Worm (Caenorhabditis elegans): Measurements from ENCODE around the gene stau-1.
A peak's percentile ranks its signal among the peaks of the same experiment; 100 is the strongest.

The stau-1 gene

DNA sequence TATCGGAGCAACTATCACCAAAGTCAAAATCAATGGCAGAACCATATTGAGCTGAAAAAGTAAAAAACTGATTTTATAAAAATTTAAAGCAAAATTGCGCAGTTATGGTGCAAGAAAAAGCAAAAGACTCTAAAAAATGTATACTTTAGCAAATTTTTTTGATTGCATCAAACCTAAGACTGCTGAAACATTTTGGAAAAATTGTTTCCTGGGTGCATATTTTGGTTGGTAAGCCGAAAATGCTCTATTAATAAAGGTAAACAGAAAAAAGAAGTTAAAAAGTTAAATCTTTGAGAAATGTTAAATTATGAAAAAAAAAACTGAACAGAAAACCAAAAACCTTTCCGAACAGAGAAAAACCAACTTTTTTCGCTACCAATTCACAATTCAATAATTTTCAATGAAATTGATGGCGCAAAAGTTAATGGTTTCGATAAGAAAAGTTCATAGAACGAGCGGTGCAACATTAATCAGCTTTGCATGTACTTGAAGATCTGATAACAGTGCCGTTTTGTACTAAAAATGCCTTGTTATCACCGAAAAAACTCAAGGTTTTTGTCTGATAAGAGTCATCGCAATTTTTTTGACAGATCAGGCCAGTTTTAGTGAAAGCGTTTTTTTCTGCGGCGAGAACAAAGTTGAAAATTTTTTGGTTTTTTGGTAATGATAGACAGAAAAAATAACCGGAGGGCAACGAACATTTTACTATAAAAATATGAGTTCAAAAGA is 57.0 kb downstream of the stau-1 start, which contains the start of gene abhd-3.2:
abhd-3.2 (minus strand) TSS at position 51 of the 729 bp plus-strand sequence.
- TF ChIP-seq unc-62 (GFP tag; optimal IDR thresholded peaks at IDR 0.05) (peak; percentile 66), F39B2.1 (GFP tag; IDR thresholded peaks at IDR 0.05) (no peak), repo-1 (tag; optimal IDR thresholded peaks at IDR 0.05) (no peak), hrde-1 (tag; optimal IDR thresholded peaks at IDR 0.05; ENCODE audit: borderline replicate concordance) (no peak), ets-4 (GFP tag; optimal IDR thresholded peaks at IDR 0.05) (peak; percentile 82), Y53F4B.3 (GFP tag; IDR thresholded peaks at IDR 0.05) (no peak), atf-7 (tag; optimal IDR thresholded peaks at IDR 0.05) (peak; percentile 63), pha-4 (tag; optimal IDR thresholded peaks at IDR 0.05) (peak; percentile 81), B0336.3 (GFP tag; IDR thresholded peaks at IDR 0.05) (peak; percentile 44; the same call in 1 of the 2 replicates), F10E7.11 (tag; optimal IDR thresholded peaks at IDR 0.05) (no peak), lin-40 (tag; optimal IDR thresholded peaks at IDR 0.05) (peak; percentile 71), tbp1 (GFP tag; optimal IDR thresholded peaks at IDR 0.05) (peak; percentile 12), dox-1 (GFP tag; IDR thresholded peaks at IDR 0.05) (peak; percentile 62), ztf-22 (GFP tag; optimal IDR thresholded peaks at IDR 0.05) (peak; percentile 88), attf-5 (GFP tag; optimal IDR thresholded peaks at IDR 0.05) (no peak), tlf-1 (GFP tag; optimal IDR thresholded peaks at IDR 0.05) (peak; percentile 44), ztf-26 (tag; optimal IDR thresholded peaks at IDR 0.05) (peak; percentile 19), let-607 (tag; optimal IDR thresholded peaks at IDR 0.05) (peak; percentile 2 to 45), nhr-80 (tag; optimal IDR thresholded peaks at IDR 0.05) (peak; percentile 98), ceh-91 (GFP tag; IDR thresholded peaks at IDR 0.05) (no peak)

All from whole organism, young adult.